Fruit fly (Drosophila melanogaster) whole organism, prepupa: ENCODE data around the gene CG12730.

ENCODE experiments used
- Blimp-1 ChIP-seq: fragments of 200-800 bp; sonication (Bioruptor generic); optimal IDR thresholded peaks from 3 replicates; lab custom pipeline; 2017; ENCODE audit warnings: missing biosample characterization, missing genetic modification characterization, mild to moderate bottlenecking, moderate library complexity, missing genetic modification reagents
- CG10631 ChIP-seq: fragments of 200-800 bp; sonication (Bioruptor generic); optimal IDR thresholded peaks from 2 replicates; lab custom pipeline; 2016; ENCODE audit warnings: missing biosample characterization, missing genetic modification characterization
- CG10669 ChIP-seq: fragments of 200-800 bp; sonication (Bioruptor generic); optimal IDR thresholded peaks from 3 replicates; lab custom pipeline; 2018; ENCODE audit warnings: missing biosample characterization, mild to moderate bottlenecking, missing genetic modification characterization, moderate library complexity
- CG15336 ChIP-seq: fragments of 200-800 bp; sonication (Bioruptor generic); IDR thresholded peaks from 2 replicates; pipeline ENCODE4 v1.3.6; 2022; ENCODE audit warnings: missing biosample characterization, missing genetic modification characterization
- CG1621 ChIP-seq: fragments of 200-800 bp; sonication (Bioruptor generic); optimal IDR thresholded peaks from 3 replicates; lab custom pipeline; 2018; ENCODE audit warnings: missing biosample characterization, mild to moderate bottlenecking, missing genetic modification characterization
- CG16779 ChIP-seq: fragments of 200-800 bp; sonication (Bioruptor generic); optimal IDR thresholded peaks from 3 replicates; lab custom pipeline; 2017; ENCODE audit warnings: missing biosample characterization, mild to moderate bottlenecking, missing genetic modification characterization
- CG32006 ChIP-seq: fragments of 200-800 bp; sonication (Bioruptor generic); optimal IDR thresholded peaks from 3 replicates; lab custom pipeline; 2017; ENCODE audit warnings: missing biosample characterization, mild to moderate bottlenecking, missing genetic modification characterization
- CG4318 ChIP-seq: fragments of 200-800 bp; sonication (Bioruptor generic); optimal IDR thresholded peaks from 3 replicates; lab custom pipeline; 2017; ENCODE audit warnings: missing biosample characterization, mild to moderate bottlenecking, missing genetic modification characterization
- CG6276 ChIP-seq: fragments of 200-800 bp; sonication (Bioruptor generic); optimal IDR thresholded peaks from 2 replicates; lab custom pipeline; 2017; ENCODE audit warnings: missing biosample characterization, mild to moderate bottlenecking, missing genetic modification characterization
- CG6808 ChIP-seq: fragments of 200-800 bp; sonication (Bioruptor generic); optimal IDR thresholded peaks from 3 replicates; lab custom pipeline; 2017; ENCODE audit warnings: missing biosample characterization, missing genetic modification characterization, mild to moderate bottlenecking, moderate library complexity, missing genetic modification reagents
- CG6854 ChIP-seq: fragments of 200-800 bp; sonication (Bioruptor generic); optimal IDR thresholded peaks from 2 replicates; lab custom pipeline; 2017; ENCODE audit warnings: missing biosample characterization, mild to moderate bottlenecking, missing genetic modification characterization
- CG7368 ChIP-seq: fragments of 200-800 bp; sonication (Bioruptor generic); optimal IDR thresholded peaks from 3 replicates; lab custom pipeline; 2016; ENCODE audit warnings: missing biosample characterization, missing genetic modification characterization
- CG8119 ChIP-seq: fragments of 200-800 bp; sonication (Bioruptor generic); IDR thresholded peaks from 3 replicates; pipeline ENCODE4 v1.3.6; 2022; ENCODE audit warnings: missing biosample characterization, missing genetic modification characterization
- CG9139 ChIP-seq: fragments of 200-800 bp; sonication (Bioruptor generic); optimal IDR thresholded peaks from 3 replicates; lab custom pipeline; 2017; ENCODE audit warnings: missing biosample characterization, mild to moderate bottlenecking, missing genetic modification characterization
- Eip75B ChIP-seq: fragments of 200-800 bp; sonication (Bioruptor generic); optimal IDR thresholded peaks from 3 replicates; lab custom pipeline; 2016; ENCODE audit warnings: missing biosample characterization, missing genetic modification characterization
- Ets21C ChIP-seq: fragments of 200-800 bp; sonication (Bioruptor generic); optimal IDR thresholded peaks from 3 replicates; lab custom pipeline; 2016; ENCODE audit warnings: missing biosample characterization, missing genetic modification characterization
- Gug ChIP-seq: fragments of 200-800 bp; sonication (Bioruptor generic); IDR thresholded peaks from 2 replicates; pipeline ENCODE4 v1.3.6; 2022; ENCODE audit warnings: missing biosample characterization, missing genetic modification characterization
- Hr38 ChIP-seq: sonication (Bioruptor generic); optimal IDR thresholded peaks from 2 replicates; lab custom pipeline; 2016; ENCODE audit warnings: missing biosample characterization, missing genetic modification characterization
- Hr4 ChIP-seq: fragments of 200-800 bp; sonication (Bioruptor generic); optimal IDR thresholded peaks from 3 replicates; lab custom pipeline; 2016; ENCODE audit warnings: missing biosample characterization, missing genetic modification characterization
- Lpt ChIP-seq: fragments of 200-800 bp; sonication (Bioruptor generic); optimal IDR thresholded peaks from 3 replicates; lab custom pipeline; 2016; ENCODE audit warnings: missing biosample characterization, missing genetic modification characterization
- OdsH ChIP-seq: fragments of 200-800 bp; sonication (Bioruptor generic); optimal IDR thresholded peaks from 3 replicates; lab custom pipeline; 2016; ENCODE audit warnings: missing biosample characterization, missing genetic modification characterization
- Sox14 ChIP-seq: fragments of 200-800 bp; sonication (Bioruptor generic); optimal IDR thresholded peaks from 3 replicates; lab custom pipeline; 2016; ENCODE audit warnings: missing biosample characterization, missing genetic modification characterization
- Sox15 ChIP-seq: fragments of 200-800 bp; sonication (Bioruptor generic); optimal IDR thresholded peaks from 3 replicates; lab custom pipeline; 2016; ENCODE audit warnings: missing biosample characterization, missing genetic modification characterization
- acj6 ChIP-seq: fragments of 200-800 bp; sonication (Bioruptor generic); optimal IDR thresholded peaks from 3 replicates; lab custom pipeline; 2016; ENCODE audit warnings: missing biosample characterization, missing genetic modification characterization
- cyc ChIP-seq: fragments of 200-800 bp; sonication (Bioruptor generic); optimal IDR thresholded peaks from 3 replicates; lab custom pipeline; 2016; ENCODE audit warnings: missing biosample characterization, missing genetic modification characterization
- dsx ChIP-seq: fragments of 200-800 bp; optimal IDR thresholded peaks from 3 replicates; lab custom pipeline; 2019; ENCODE audit warnings: missing biosample characterization, mild to moderate bottlenecking, missing genetic modification characterization, moderate library complexity; ENCODE audit not compliant: poor library complexity, severe bottlenecking
- eg ChIP-seq: fragments of 200-800 bp; sonication (Bioruptor generic); IDR thresholded peaks from 3 replicates; pipeline ENCODE4 v1.3.6; 2022; ENCODE audit warnings: missing biosample characterization, missing genetic modification characterization
- esn ChIP-seq: fragments of 200-800 bp; sonication (Bioruptor generic); optimal IDR thresholded peaks from 2 replicates; lab custom pipeline; 2016; ENCODE audit warnings: missing biosample characterization, mild to moderate bottlenecking, missing genetic modification characterization, moderate library complexity
- fd59A ChIP-seq: fragments of 200-800 bp; sonication (Bioruptor generic); optimal IDR thresholded peaks from 2 replicates; lab custom pipeline; 2017; ENCODE audit warnings: missing biosample characterization, mild to moderate bottlenecking, missing genetic modification characterization, missing genetic modification reagents
- fd85E ChIP-seq: fragments of 200-800 bp; sonication (Bioruptor generic); optimal IDR thresholded peaks from 3 replicates; lab custom pipeline; 2016; ENCODE audit warnings: missing biosample characterization, missing genetic modification characterization
- lz ChIP-seq: fragments of 200-800 bp; sonication (Bioruptor generic); optimal IDR thresholded peaks from 3 replicates; lab custom pipeline; 2016; ENCODE audit warnings: missing biosample characterization, missing genetic modification characterization
- net ChIP-seq: fragments of 200-800 bp; sonication (Bioruptor generic); optimal IDR thresholded peaks from 3 replicates; lab custom pipeline; 2016; ENCODE audit warnings: missing biosample characterization, missing genetic modification characterization
- salr ChIP-seq, 2 experiments: fragments of 200-800 bp; sonication (Bioruptor generic); optimal IDR thresholded peaks; 3 replicates each; lab custom pipeline; 2016 to 2018; ENCODE audit warnings: missing biosample characterization in 2 of 2, missing genetic modification characterization in 2 of 2, mild to moderate bottlenecking in 1 of 2
- svp ChIP-seq: fragments of 200-800 bp; sonication (Bioruptor generic); peaks from one replicate; lab custom pipeline; 2016; ENCODE audit warnings: missing biosample characterization, missing genetic modification characterization
- topi ChIP-seq: fragments of 200-800 bp; sonication (Bioruptor generic); optimal IDR thresholded peaks from 3 replicates; lab custom pipeline; 2016; ENCODE audit warnings: missing biosample characterization, missing genetic modification characterization

CG12730 gene

DNA sequence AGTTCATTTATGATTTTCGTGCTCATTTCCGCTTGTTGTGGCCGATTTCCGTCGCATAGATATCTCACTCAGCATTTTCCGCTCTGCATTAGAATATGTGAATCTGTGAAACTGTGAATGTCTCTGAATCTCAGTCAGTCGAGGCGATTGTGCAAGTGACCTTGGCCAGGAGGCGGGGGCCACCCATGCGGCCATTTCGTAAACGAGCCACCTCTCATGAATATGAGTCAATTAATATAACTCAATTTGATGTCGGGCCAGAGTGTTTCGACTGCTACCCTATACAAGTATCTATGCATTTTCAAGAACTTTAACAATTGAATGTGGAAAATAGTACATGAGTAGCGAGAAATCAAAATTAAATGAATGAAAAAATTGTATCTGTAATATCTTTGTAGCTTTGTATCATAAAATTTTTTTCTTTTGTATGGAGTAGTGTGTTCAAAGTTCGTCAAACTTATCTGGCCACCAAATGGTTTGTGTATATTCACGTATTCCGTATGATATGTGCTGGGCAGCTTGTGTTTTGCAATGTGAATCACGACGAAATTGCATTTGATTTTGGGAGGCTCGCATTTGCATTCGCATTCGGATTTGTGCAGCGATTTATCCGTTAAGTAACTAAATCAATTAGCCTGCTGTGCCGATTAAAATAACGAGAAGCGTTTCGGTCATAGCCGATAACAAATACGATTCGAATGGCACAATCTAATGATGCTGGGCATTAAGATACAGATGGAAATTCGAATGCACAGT, at the start of gene CG12730:
Gene CG12730 (plus strand): TSS at position 706 of the 756 bp plus-strand sequence.
- TF ChIP-seq salr (GFP tag; optimal IDR thresholded peaks at IDR 0.05; lab: Kevin White, UChicago) (no peak), acj6 (no peak), fd85E (GFP tag; lab: Kevin White, UChicago) (no peak), CG8119 (GFP tag; lab: Robert Waterston, UW) (peak; percentile 32; the same call in 2 of the 3 replicates), CG6808 (GFP tag; lab: Kevin White, UChicago) (no peak), lz (GFP tag; lab: Kevin White, UChicago) (peak; percentile 0), CG9139 (GFP tag; lab: Kevin White, UChicago) (no peak), esn (no peak), Sox14 (GFP tag; lab: Kevin White, UChicago) (no peak), eg (GFP tag; lab: Robert Waterston, UW) (peak; percentile 53; the same call in 2 of the 3 replicates), CG15336 (GFP tag; lab: Robert Waterston, UW) (peak; percentile 40; the same call in 1 of the 2 replicates), Blimp-1 (GFP tag; lab: Kevin White, UChicago) (no peak), CG32006 (GFP tag; lab: Kevin White, UChicago) (peak; percentile 1), Hr4 (GFP tag; lab: Kevin White, UChicago) (peak; percentile 38), CG16779 (tag; lab: Kevin White, UChicago) (no peak), CG6276 (GFP tag; lab: Kevin White, UChicago) (no peak), Lpt (no peak), net (GFP tag; lab: Kevin White, UChicago) (no peak), Sox15 (GFP tag; lab: Kevin White, UChicago) (no peak), dsx (GFP tag; lab: Kevin White, UChicago) (no peak), CG7368 (GFP tag; lab: Kevin White, UChicago) (no peak), CG10669 (GFP tag; lab: Kevin White, UChicago) (no peak), Ets21C (GFP tag; lab: Kevin White, UChicago) (no peak), CG10631 (no peak)

- TF ChIP-seq CG10631 (no peak), salr (GFP tag; optimal IDR thresholded peaks at IDR 0.05; lab: Kevin White, UChicago) (no peak), CG4318 (GFP tag; lab: Kevin White, UChicago) (no peak)
These were observed 30.5 kb upstream of the CG12730 start for dm6 chrX:5485903-5486302.

DNA sequence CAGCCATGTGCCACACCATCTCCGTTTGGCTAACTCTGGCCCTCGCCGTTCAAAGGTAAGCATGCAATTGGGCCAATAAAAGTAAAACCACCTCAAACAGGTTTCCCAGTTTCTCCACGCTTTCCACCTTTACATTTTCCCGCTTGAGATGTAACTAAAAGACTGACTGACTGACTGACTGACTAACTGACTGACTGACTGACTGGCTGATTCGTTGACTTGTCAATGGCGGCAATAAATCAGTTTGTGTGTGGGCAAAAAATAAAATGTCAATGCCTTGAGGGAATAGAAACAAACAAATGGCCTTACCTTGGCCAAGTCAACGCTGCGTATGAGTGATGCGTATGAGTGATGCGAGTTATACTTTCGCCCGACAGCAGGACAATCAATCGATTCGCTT, 29.0 kb upstream of the CG12730 start:
- no peak for TF ChIP-seq cyc (GFP tag; lab: Kevin White, UChicago)
- no peak for TF ChIP-seq Hr38
- no peak for TF ChIP-seq salr (GFP tag; optimal IDR thresholded peaks at IDR 0.05; lab: Kevin White, UChicago)
- no peak for TF ChIP-seq Sox15 (GFP tag; lab: Kevin White, UChicago)
- no peak for TF ChIP-seq topi (GFP tag; lab: Kevin White, UChicago)
- no peak for TF ChIP-seq Eip75B (GFP tag; lab: Kevin White, UChicago)
- TF ChIP-seq OdsH (GFP tag; lab: Kevin White, UChicago): no peak
- no peak for TF ChIP-seq fd85E (GFP tag; lab: Kevin White, UChicago)

DNA sequence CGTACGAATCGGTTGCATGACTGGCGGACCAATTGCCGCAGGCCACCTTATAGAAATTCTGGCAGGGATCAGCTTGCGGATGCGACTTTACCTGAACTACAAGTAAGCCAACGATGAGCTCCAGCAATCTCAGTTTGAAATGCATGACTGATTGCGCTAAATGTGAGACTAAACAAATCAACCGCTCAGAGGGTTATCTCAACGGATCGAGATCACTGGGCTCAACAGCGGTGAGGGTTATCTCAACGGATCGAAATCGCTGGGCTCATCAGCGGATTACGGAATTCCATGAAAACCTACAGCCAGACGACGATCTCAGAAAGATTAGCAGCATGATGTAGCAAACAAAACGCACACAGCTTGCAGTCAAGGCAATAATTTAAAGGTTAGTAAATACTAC, 20.5 kb upstream of the CG12730 start, which contains the start of gene frma:
Gene frma (minus strand): TSS at position 152 of the 400 bp plus-strand sequence.
- TF ChIP-seq fd59A (GFP tag; lab: Kevin White, UChicago) (no peak), esn (no peak), CG1621 (tag; lab: Kevin White, UChicago) (no peak), Ets21C (GFP tag; lab: Kevin White, UChicago) (no peak), svp (GFP tag; lab: Kevin White, UChicago) (peak; percentile 91), Gug (GFP tag; lab: Robert Waterston, UW) (no peak), CG6854 (GFP tag; lab: Kevin White, UChicago) (no peak), Eip75B (GFP tag; lab: Kevin White, UChicago) (no peak)
